Fruit fly (Drosophila melanogaster): ENCODE data around the gene CG14073.
A peak's percentile ranks its signal among the peaks of the same experiment; 100 is the strongest.

Gene CG14073

DNA sequence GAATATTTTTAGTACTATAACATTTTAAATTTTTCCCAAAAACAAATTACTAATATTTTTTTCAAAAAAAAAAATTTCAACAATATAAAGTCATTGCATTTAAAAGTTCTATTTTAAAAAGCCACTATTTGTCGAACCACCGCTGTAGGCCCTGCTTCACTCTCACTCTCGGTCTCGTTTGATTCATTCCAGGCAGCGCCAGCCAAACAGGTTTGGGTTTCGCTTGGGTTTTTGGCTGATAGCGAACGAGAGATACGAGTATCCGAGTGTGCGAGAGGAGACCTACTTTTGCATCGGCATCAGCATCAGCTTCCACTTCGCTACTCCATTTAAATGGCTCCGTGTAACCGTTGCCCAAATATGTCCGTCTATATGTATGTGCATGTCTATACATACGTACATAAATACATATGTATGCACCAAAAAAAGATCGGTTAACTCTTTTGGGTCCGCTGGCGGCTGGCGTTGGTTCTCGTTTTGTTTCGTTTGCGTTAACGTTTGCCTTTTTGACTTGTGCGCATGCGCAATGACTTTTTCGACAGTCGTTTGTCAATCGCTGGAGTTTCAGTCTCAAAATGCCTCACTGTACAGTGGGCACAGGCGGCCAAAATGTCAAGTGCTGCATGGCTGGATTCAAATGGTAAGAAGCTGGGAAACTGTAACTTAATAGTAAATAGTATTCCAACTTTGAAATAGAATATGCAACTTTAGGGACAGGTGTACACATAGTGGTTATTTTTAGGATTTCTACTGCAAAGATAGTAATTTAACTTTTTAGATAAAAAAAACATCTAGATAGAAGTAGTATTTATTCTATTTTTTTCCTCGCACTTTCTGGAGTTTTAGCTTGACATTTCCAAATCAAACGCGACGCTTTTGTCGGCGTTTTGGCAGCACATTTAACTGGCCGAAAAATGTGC, 51.4 kb downstream of the CG14073 start (continued):
- TF ChIP-seq Adf1 (GFP tag; IDR thresholded peaks at IDR 0.05) (no peak), CG1529 (GFP tag; optimal IDR thresholded peaks at IDR 0.05) (peak; percentile 63), Drgx (GFP tag; IDR thresholded peaks at IDR 0.05) (peak; percentile 72), dati (GFP tag; IDR thresholded peaks at IDR 0.05) (no peak), br (optimal IDR thresholded peaks at IDR 0.05) (no peak), jigr1 (GFP tag; IDR thresholded peaks at IDR 0.05) (0 out of 3 replicates have a peak, but pooled peaks have one; percentile 58), CG17912 (GFP tag; optimal IDR thresholded peaks at IDR 0.05) (no peak), Fer3 (tag; optimal IDR thresholded peaks at IDR 0.05) (peak; percentile 58), Ets97D (GFP tag; optimal IDR thresholded peaks at IDR 0.05) (no peak), en (GFP tag; optimal IDR thresholded peaks at IDR 0.05) (peak; percentile 40), CG11398 (GFP tag; optimal IDR thresholded peaks at IDR 0.05) (peak; percentile 49), zen (tag; optimal IDR thresholded peaks at IDR 0.05) (no peak), CG4360 (GFP tag; IDR thresholded peaks at IDR 0.05) (0 out of 2 replicates have a peak, but pooled peaks have one; percentile 6), CG10366 (GFP tag; IDR thresholded peaks at IDR 0.05) (peak; percentile 66), CG12769 (tag; optimal IDR thresholded peaks at IDR 0.05) (peak; percentile 86), CG7839 (tag; optimal IDR thresholded peaks at IDR 0.05) (peak; percentile 85), CG11695 (GFP tag; IDR thresholded peaks at IDR 0.05) (peak; percentile 85), CG8089 (GFP tag; optimal IDR thresholded peaks at IDR 0.05) (no peak), tin (GFP tag; optimal IDR thresholded peaks at IDR 0.05) (peak; percentile 37), CG14441 (GFP tag; IDR thresholded peaks at IDR 0.05) (peak; percentile 79), HmgZ (tag; optimal IDR thresholded peaks at IDR 0.05) (peak; percentile 39), CG3726 (GFP tag; IDR thresholded peaks at IDR 0.05) (0 out of 3 replicates have a peak, but pooled peaks have one; percentile 30), pan (optimal IDR thresholded peaks at IDR 0.05) (no peak), pan (GFP tag; optimal IDR thresholded peaks at IDR 0.05 in 1 of 2, IDR thresholded peaks at IDR 0.05 in 1 of 2) (peak in 1 of 2 experiments; percentile 77), Blimp-1 (GFP tag; optimal IDR thresholded peaks at IDR 0.05) (peak; percentile 96), luna (GFP tag; optimal IDR thresholded peaks at IDR 0.05) (no peak), CG32767 (GFP tag; IDR thresholded peaks at IDR 0.05) (peak; percentile 67; the same call in 1 of the 2 replicates), Nf-YB (GFP tag; optimal IDR thresholded peaks at IDR 0.05) (peak; percentile 48), CkIIα-i1 (GFP tag; IDR thresholded peaks at IDR 0.05) (no peak), Atf3 (GFP tag; optimal IDR thresholded peaks at IDR 0.05) (peak; percentile 15), Dek (tag; optimal IDR thresholded peaks at IDR 0.05) (peak; percentile 41), CG31365 (tag; optimal IDR thresholded peaks at IDR 0.05) (no peak), Xbp1 (GFP tag; optimal IDR thresholded peaks at IDR 0.05) (peak; percentile 75), peb (GFP tag; IDR thresholded peaks at IDR 0.05) (peak; percentile 60; the same call in 1 of the 2 replicates), btn (GFP tag; optimal IDR thresholded peaks at IDR 0.05) (no peak), CG3847 (GFP tag; IDR thresholded peaks at IDR 0.05) (peak; percentile 35), mld (GFP tag; IDR thresholded peaks at IDR 0.05; ENCODE audit: partially characterized antibody) (no peak), CG31224 (GFP tag; IDR thresholded peaks at IDR 0.05) (peak; percentile 37; the same call in 1 of the 2 replicates), lilli (GFP tag; optimal IDR thresholded peaks at IDR 0.05) (peak; percentile 70), CG1832 (GFP tag; optimal IDR thresholded peaks at IDR 0.05) (no peak), CG15269 (tag; optimal IDR thresholded peaks at IDR 0.05) (peak; percentile 86), prd (optimal IDR thresholded peaks at IDR 0.05) (no peak), prd (GFP tag; IDR thresholded peaks at IDR 0.05) (peak; percentile 68), cad (GFP tag; optimal IDR thresholded peaks at IDR 0.05) (no peak), CG11247 (GFP tag; IDR thresholded peaks at IDR 0.05) (peak; percentile 52), Med (GFP tag) (peak; percentile 89), emc (GFP tag; optimal IDR thresholded peaks at IDR 0.05) (no peak), ind (GFP tag; optimal IDR thresholded peaks at IDR 0.05) (peak; percentile 61), CG16813 (GFP tag; IDR thresholded peaks at IDR 0.05; ENCODE audit: partially characterized antibody) (no peak), CG12155 (GFP tag; optimal IDR thresholded peaks at IDR 0.05) (peak; percentile 37)

Data from whole organism, embryonic.